Fruit fly (Drosophila melanogaster): ENCODE data around the gene Theg.

DNA sequence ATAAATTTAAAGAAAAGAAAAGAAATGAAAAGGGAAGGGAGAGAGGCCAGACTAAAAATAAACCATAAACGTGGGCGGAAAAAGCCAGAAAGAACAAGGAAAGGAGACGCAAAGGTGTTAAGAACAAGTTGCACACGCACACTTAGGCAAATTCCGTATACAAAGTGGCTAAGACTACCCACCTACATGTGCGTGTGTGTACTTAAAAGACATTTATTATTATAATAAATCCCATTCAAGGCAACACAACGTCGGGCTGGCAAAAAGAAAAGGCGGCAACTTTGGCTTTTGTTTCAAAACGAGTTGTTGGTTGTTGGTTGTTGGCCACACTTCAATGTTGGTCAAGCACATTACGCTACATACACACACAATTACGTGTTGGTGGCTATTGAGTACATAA, 37.7 kb downstream of the Theg start:
- TF ChIP-seq CTCF (optimal IDR thresholded peaks at IDR 0.05) (no peak), CG8478 (optimal IDR thresholded peaks at IDR 0.05) (no peak)

All from S2 (cell line).